Fruit fly (Drosophila melanogaster): ENCODE data around the gene CG16863.

DNA sequence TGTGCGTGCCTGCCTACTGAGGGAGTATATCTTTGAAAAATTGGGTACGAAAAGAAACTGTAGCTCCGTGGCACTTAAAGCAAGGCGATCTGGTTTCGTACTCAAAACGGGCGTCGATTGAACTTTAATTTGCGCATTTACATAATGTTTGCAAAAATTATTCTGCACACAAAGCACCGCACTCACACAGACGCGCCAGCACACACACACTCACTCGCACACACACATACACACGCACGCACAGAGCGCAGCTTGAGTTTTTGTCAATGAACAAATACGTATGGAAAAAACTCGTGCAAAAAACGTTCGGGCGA, 11.0 kb upstream of the CG16863 start:
- no peak for TF ChIP-seq CTCF (optimal IDR thresholded peaks at IDR 0.05)
- no peak for TF ChIP-seq CG8478 (optimal IDR thresholded peaks at IDR 0.05)

Measured in S2 (cell line).